Worm (Caenorhabditis elegans): ENCODE results near the gene str-86.

DNA sequence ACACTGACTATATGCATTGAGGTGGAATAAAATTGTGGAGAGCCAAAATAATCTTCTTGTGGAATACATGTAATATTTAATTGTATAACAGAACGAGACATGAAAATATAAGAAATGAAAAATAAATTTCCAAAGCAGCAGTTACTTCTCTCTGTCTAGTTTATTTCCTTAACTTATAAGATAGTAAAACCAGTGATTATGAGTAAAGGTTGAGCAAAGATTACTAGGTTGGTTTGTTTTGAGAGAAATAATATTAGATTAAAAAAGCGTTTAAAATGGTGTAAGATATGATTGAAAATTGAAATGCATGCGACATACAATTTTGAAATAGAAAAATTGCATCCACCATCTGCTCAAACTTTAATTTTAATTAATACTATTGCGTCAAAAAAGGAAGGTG, 30.3 kb upstream of the str-86 start, which contains the start of gene srh-201:
- TF ChIP-seq aly-2 (tag; optimal IDR thresholded peaks at IDR 0.05) (no peak), ztf-4 (tag; optimal IDR thresholded peaks at IDR 0.05) (no peak), zag-1 (tag; optimal IDR thresholded peaks at IDR 0.05) (no peak), pqm-1 (tag; optimal IDR thresholded peaks at IDR 0.05) (no peak), nhr-76 (tag; optimal IDR thresholded peaks at IDR 0.05) (no peak), elt-3 (tag; optimal IDR thresholded peaks at IDR 0.05) (no peak), ZK546.5 (tag; optimal IDR thresholded peaks at IDR 0.05) (no peak), lin-39 (tag; optimal IDR thresholded peaks at IDR 0.05) (no peak), pha-4 (tag; optimal IDR thresholded peaks at IDR 0.05) (no peak), unc-39 (tag; optimal IDR thresholded peaks at IDR 0.05) (no peak)

Data from whole organism, L3 larva.